Worm (Caenorhabditis elegans): ENCODE data around the gene F01G4.6.

The F01G4.6 gene

DNA sequence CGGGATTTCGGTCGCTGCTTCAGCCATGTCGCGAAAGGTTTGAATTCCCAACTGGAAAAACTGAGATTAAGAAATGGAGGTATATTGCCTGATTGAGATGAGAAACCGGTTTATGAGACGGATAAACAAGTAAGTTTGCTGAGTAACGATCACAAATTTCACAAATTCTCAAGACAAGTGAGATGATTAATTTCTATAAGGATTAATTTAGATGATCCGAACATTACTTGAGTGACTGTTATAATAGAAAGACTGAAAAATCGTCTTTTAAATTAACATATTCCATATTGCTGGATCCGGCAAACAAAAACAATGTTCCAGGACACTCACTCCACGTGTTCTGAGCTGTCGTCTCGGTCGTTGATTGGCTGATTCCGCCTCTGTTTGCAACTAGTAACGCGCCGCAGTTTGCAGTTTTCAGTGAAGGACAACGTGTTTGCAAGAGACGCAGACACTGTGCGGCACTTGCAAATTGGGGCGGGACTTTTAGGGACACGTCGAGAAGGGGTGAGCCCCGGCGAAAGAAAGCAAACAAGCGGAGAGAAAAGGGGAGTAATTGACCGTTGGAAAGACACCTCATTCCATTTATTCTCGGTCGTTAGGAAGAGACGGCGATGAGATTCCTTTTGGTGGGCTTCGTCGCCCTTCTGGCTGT lies 30.3 kb downstream of the F01G4.6 start, which contains the start of the genes imp-2 and enpl-1 (continued):
- TF ChIP-seq unc-98 (GFP tag; IDR thresholded peaks at IDR 0.05): peak; percentile 49; the same call in 1 of the 2 replicates
- no peak for TF ChIP-seq ceh-90 (tag; optimal IDR thresholded peaks at IDR 0.05)
- TF ChIP-seq egl-27 (tag; optimal IDR thresholded peaks at IDR 0.05): peak; percentile 30 to 31
- TF ChIP-seq pag-3 (tag; optimal IDR thresholded peaks at IDR 0.05; ENCODE audit: borderline replicate concordance, insufficient read depth): no peak
- peak; percentile 94 for TF ChIP-seq nhr-47 (tag; optimal IDR thresholded peaks at IDR 0.05)
- TF ChIP-seq unc-86 (tag; optimal IDR thresholded peaks at IDR 0.05): peak; percentile 91
- peak; percentile 74 for TF ChIP-seq lir-3 (tag; optimal IDR thresholded peaks at IDR 0.05; ENCODE audit: poor library complexity)
- TF ChIP-seq nhr-90 (tag; optimal IDR thresholded peaks at IDR 0.05; ENCODE audit: poor library complexity): peak; percentile 88
- TF ChIP-seq nhr-11 (tag; optimal IDR thresholded peaks at IDR 0.05): peak; percentile 79
- TF ChIP-seq elt-3 (tag; optimal IDR thresholded peaks at IDR 0.05): peak in 3 of 6 experiments; percentile 25 to 91 (median 63)
- peak; percentile 93 for TF ChIP-seq nhr-19 (GFP tag; conservative IDR thresholded peaks at IDR 0.05)
- peak; percentile 77 to 91 (median 88) for TF ChIP-seq ceh-82 (tag; optimal IDR thresholded peaks at IDR 0.05)
- TF ChIP-seq unc-30 (tag; optimal IDR thresholded peaks at IDR 0.05): no peak
- peak; percentile 57 for TF ChIP-seq ceh-8 (GFP tag; optimal IDR thresholded peaks at IDR 0.05)
- TF ChIP-seq ceh-88 (GFP tag; IDR thresholded peaks at IDR 0.05): no peak
- TF ChIP-seq alr-1 (tag; optimal IDR thresholded peaks at IDR 0.05; ENCODE audit: borderline replicate concordance): no peak
- TF ChIP-seq lin-15B (tag; optimal IDR thresholded peaks at IDR 0.05): peak; percentile 79
- TF ChIP-seq snu-23 (GFP tag; optimal IDR thresholded peaks at IDR 0.05): peak; percentile 95
- no peak for TF ChIP-seq unc-62 (GFP tag; optimal IDR thresholded peaks at IDR 0.05)
- TF ChIP-seq egl-13 (tag; optimal IDR thresholded peaks at IDR 0.05): peak; percentile 83
- TF ChIP-seq unc-130 (tag; optimal IDR thresholded peaks at IDR 0.05): peak; percentile 59
- TF ChIP-seq efl-3 (GFP tag; optimal IDR thresholded peaks at IDR 0.05): no peak
- TF ChIP-seq fkh-8 (tag; optimal IDR thresholded peaks at IDR 0.05): peak; percentile 89
- peak; percentile 85 for TF ChIP-seq dsc-1 (tag; optimal IDR thresholded peaks at IDR 0.05)
- peak; percentile 63 for TF ChIP-seq nhr-237 (tag; optimal IDR thresholded peaks at IDR 0.05)
- no peak for TF ChIP-seq pqm-1 (tag; optimal IDR thresholded peaks at IDR 0.05)
- peak; percentile 30 for TF ChIP-seq ama-1 (optimal IDR thresholded peaks at IDR 0.05)
- TF ChIP-seq fkh-10 (GFP tag; optimal IDR thresholded peaks at IDR 0.05): peak; percentile 75
- no peak for TF ChIP-seq nhr-28 (tag; optimal IDR thresholded peaks at IDR 0.05)
- TF ChIP-seq fos-1 (tag; optimal IDR thresholded peaks at IDR 0.05): peak; percentile 76
- TF ChIP-seq sup-37 (GFP tag; optimal IDR thresholded peaks at IDR 0.05): peak; percentile 76
- TF ChIP-seq ets-5 (GFP tag; IDR thresholded peaks at IDR 0.05): no peak

DNA sequence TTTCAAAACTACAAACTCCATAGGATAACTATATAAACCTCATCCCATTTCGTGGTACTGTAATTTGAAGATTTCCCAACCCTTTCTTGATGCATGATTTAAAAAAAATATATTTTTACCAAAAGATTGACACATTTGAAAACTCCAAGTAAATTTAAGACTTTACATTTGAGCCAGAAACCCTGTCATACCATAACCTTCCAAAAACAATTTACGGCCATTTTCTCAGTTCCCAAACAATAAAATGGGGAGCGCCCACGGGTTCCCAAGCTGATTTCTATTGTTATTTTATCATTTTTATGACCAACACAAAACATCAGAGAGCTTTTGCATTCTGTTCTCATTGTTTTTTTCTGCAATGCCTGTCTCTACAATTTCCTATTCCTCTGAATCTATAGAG lies 36.7 kb downstream of the F01G4.6 start, which contains the start of gene clc-9:
Gene clc-9 (plus strand): TSS at position 301 of the 400 bp plus-strand sequence.
- TF ChIP-seq efl-1 (optimal IDR thresholded peaks at IDR 0.05) (no peak), efl-1 (GFP tag; optimal IDR thresholded peaks at IDR 0.05 in 1 of 2) (peak in 1 of 2 experiments; percentile 27), pax-3 (tag; optimal IDR thresholded peaks at IDR 0.05) (no peak)

DNA sequence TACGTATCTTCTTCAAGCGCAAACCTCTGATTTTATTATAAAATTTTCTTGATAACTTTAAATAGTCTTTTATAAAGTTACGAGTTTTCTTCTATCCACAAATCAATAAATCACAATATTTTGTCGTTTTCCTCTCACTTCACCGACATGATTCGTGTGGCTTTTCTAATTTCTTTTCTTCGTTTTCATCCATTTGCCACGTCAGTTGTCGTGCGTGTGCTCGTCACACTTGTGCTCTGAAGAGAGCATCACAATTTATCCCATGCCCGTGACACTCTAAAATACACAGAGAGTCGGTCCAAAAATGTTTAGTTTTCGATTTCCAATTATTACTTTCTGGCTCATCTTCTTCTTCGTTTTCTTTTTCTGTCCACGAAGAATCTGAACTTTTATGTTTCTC lies 37.4 kb downstream of the F01G4.6 start:
- TF ChIP-seq nhr-47 (tag; optimal IDR thresholded peaks at IDR 0.05) (no peak), dpl-1 (GFP tag; optimal IDR thresholded peaks at IDR 0.05) (no peak), unc-30 (tag; optimal IDR thresholded peaks at IDR 0.05) (no peak), lsy-2 (tag; optimal IDR thresholded peaks at IDR 0.05) (peak in 1 of 2 experiments; percentile 42), nhr-71 (tag; optimal IDR thresholded peaks at IDR 0.05) (peak; percentile 47), lin-39 (tag; optimal IDR thresholded peaks at IDR 0.05) (no peak), lin-13 (GFP tag; optimal IDR thresholded peaks at IDR 0.05) (no peak), elt-2 (tag; optimal IDR thresholded peaks at IDR 0.05) (no peak), snu-23 (GFP tag; optimal IDR thresholded peaks at IDR 0.05) (peak; percentile 17), pqm-1 (tag; optimal IDR thresholded peaks at IDR 0.05) (no peak), ztf-4 (tag; optimal IDR thresholded peaks at IDR 0.05) (no peak), nhr-85 (tag) (no peak), hpl-2 (GFP tag; optimal IDR thresholded peaks at IDR 0.05) (no peak), unc-98 (GFP tag; IDR thresholded peaks at IDR 0.05) (no peak), pax-3 (tag; optimal IDR thresholded peaks at IDR 0.05) (no peak), mef-2 (tag; optimal IDR thresholded peaks at IDR 0.05) (no peak), unc-130 (tag; optimal IDR thresholded peaks at IDR 0.05) (peak; percentile 55), mdl-1 (tag; optimal IDR thresholded peaks at IDR 0.05) (no peak), tbx-2 (tag; optimal IDR thresholded peaks at IDR 0.05) (no peak), nhr-20 (tag; optimal IDR thresholded peaks at IDR 0.05) (no peak), hlh-4 (tag; optimal IDR thresholded peaks at IDR 0.05) (no peak)

Measured in whole organism, L1 larva.